Fruit fly (Drosophila melanogaster): ENCODE results near the gene Tango14.
A peak's percentile ranks its signal among the peaks of the same experiment; 100 is the strongest.

Gene Tango14

dm6 chr2L:1177522-1177921, 19.1 kb downstream of the Tango14 start, which contains the start of gene CG4896 (continued):
- TF ChIP-seq Ravus (GFP tag; IDR thresholded peaks at IDR 0.05) (no peak), CG9817 (tag; optimal IDR thresholded peaks at IDR 0.05) (no peak), dysf (GFP tag; IDR thresholded peaks at IDR 0.05) (no peak), Spps (tag; optimal IDR thresholded peaks at IDR 0.05) (no peak), stc (GFP tag; IDR thresholded peaks at IDR 0.05) (no peak), CG17829 (tag; optimal IDR thresholded peaks at IDR 0.05) (no peak), CG8388 (GFP tag; optimal IDR thresholded peaks at IDR 0.05) (no peak), danr (GFP tag; IDR thresholded peaks at IDR 0.05) (no peak), CG32772 (GFP tag; IDR thresholded peaks at IDR 0.05) (no peak; the same call in 1 of the 2 replicates), Deaf1 (tag; optimal IDR thresholded peaks at IDR 0.05) (peak; percentile 75), pros (GFP tag; optimal IDR thresholded peaks at IDR 0.05) (no peak), Scr (GFP tag; IDR thresholded peaks at IDR 0.05; ENCODE audit: partially characterized antibody) (peak; percentile 64), usp (GFP tag; optimal IDR thresholded peaks at IDR 0.05) (no peak), Pdp1 (GFP tag; optimal IDR thresholded peaks at IDR 0.05) (no peak), Opbp (GFP tag; IDR thresholded peaks at IDR 0.05; ENCODE audit: partially characterized antibody) (peak; percentile 83), slbo (GFP tag; IDR thresholded peaks at IDR 0.05) (peak; percentile 61), Ets65A (GFP tag) (no peak), lab (GFP tag; optimal IDR thresholded peaks at IDR 0.05) (no peak), Tbp (GFP tag; optimal IDR thresholded peaks at IDR 0.05) (no peak), Stat92E (GFP tag; optimal IDR thresholded peaks at IDR 0.05) (no peak), CG17612 (GFP tag; IDR thresholded peaks at IDR 0.05) (no peak), Dfd (GFP tag; optimal IDR thresholded peaks at IDR 0.05) (no peak), Fer1 (GFP tag; optimal IDR thresholded peaks at IDR 0.05) (no peak), CG3995 (GFP tag; optimal IDR thresholded peaks at IDR 0.05) (no peak), CkIIα-i1 (GFP tag; IDR thresholded peaks at IDR 0.05) (no peak), CG17912 (GFP tag; optimal IDR thresholded peaks at IDR 0.05) (no peak), dimm (GFP tag; IDR thresholded peaks at IDR 0.05) (no peak), CG13894 (tag; optimal IDR thresholded peaks at IDR 0.05) (no peak), CTCF (GFP tag; optimal IDR thresholded peaks at IDR 0.05) (no peak), Atf3 (GFP tag; optimal IDR thresholded peaks at IDR 0.05) (no peak), slou (GFP tag; optimal IDR thresholded peaks at IDR 0.05) (no peak), Jarid2 (GFP tag; optimal IDR thresholded peaks at IDR 0.05) (no peak), CG17186 (GFP tag; optimal IDR thresholded peaks at IDR 0.05) (no peak), CG30020 (tag; optimal IDR thresholded peaks at IDR 0.05) (no peak), CG7745 (tag; optimal IDR thresholded peaks at IDR 0.05) (no peak), kni (GFP tag; optimal IDR thresholded peaks at IDR 0.05) (no peak), Rfx (GFP tag; IDR thresholded peaks at IDR 0.05) (peak; percentile 63), bcd (GFP tag; optimal IDR thresholded peaks at IDR 0.05) (no peak), cg (GFP tag; optimal IDR thresholded peaks at IDR 0.05) (no peak), eyg (GFP tag; optimal IDR thresholded peaks at IDR 0.05) (no peak), CG10959 (GFP tag; IDR thresholded peaks at IDR 0.05) (no peak), gcm2 (GFP tag; optimal IDR thresholded peaks at IDR 0.05) (no peak), CG15011 (GFP tag; optimal IDR thresholded peaks at IDR 0.05) (no peak), Hr51 (GFP tag; optimal IDR thresholded peaks at IDR 0.05) (no peak), CG10366 (GFP tag; IDR thresholded peaks at IDR 0.05) (no peak), ham (GFP tag; IDR thresholded peaks at IDR 0.05) (no peak), Hr3 (GFP tag; optimal IDR thresholded peaks at IDR 0.05) (no peak), caup (GFP tag; optimal IDR thresholded peaks at IDR 0.05; ENCODE audit: severe bottlenecking) (no peak), CG33557 (GFP tag; optimal IDR thresholded peaks at IDR 0.05) (no peak), tio (GFP tag; optimal IDR thresholded peaks at IDR 0.05) (no peak), CG17361 (GFP tag; IDR thresholded peaks at IDR 0.05) (no peak), Sox102F (GFP tag; optimal IDR thresholded peaks at IDR 0.05) (no peak)
